Worm (Caenorhabditis elegans): ENCODE data around the gene srh-234.

DNA sequence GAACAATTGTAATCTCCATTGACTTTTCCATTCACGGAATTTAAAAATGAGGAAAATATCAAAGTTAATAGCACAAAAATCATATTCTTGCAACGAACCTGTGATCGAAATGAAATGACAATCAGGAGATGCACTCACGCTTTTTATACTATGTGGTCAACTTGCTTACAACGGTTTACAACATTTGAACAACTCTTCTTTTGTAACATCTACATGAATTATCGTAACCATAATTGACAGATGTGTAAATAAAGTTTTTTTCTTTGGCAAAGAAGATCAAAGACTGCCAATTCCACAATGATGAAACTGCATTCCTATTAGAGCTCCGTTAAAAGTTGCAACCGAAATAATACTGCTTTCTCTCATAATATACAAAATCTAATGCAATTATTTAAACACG is 11.9 kb downstream of the srh-234 start, which contains the start of gene F07C4.10:
- TF ChIP-seq him-1 (tag; optimal IDR thresholded peaks at IDR 0.05) (no peak), dao-5 (tag; optimal IDR thresholded peaks at IDR 0.05) (no peak)

Data from whole organism, L4/young adult.